Worm (Caenorhabditis elegans) whole organism, L3 larva: ENCODE measurements around the gene ZC443.1.

Experiments
- aly-2 ChIP-seq: fragments of 150-350 bp; optimal IDR thresholded peaks from 2 replicates; lab custom pipeline; 2014; ENCODE audit warnings: missing biosample characterization, missing genetic modification characterization
- ama-1 ChIP-seq: fragments of 150-350 bp; optimal IDR thresholded peaks from 2 replicates; lab custom pipeline; 2018
- ceh-16 ChIP-seq: sonication (generic microtip); optimal IDR thresholded peaks from 2 replicates; lab custom pipeline; 2017; ENCODE audit warnings: missing biosample characterization, missing genetic modification characterization
- ceh-28 ChIP-seq: fragments of 150-350 bp; optimal IDR thresholded peaks from 2 replicates; lab custom pipeline; 2014; ENCODE audit warnings: missing biosample characterization, missing genetic modification reagents, missing genetic modification characterization
- ceh-82 ChIP-seq: fragments of 150-350 bp; optimal IDR thresholded peaks from 2 replicates; lab custom pipeline; 2014; ENCODE audit warnings: missing biosample characterization, missing genetic modification characterization
- ceh-9 ChIP-seq: sonication (generic microtip); optimal IDR thresholded peaks from 2 replicates; lab custom pipeline; 2018; ENCODE audit warnings: missing biosample characterization, missing genetic modification characterization
- egl-27 ChIP-seq: sonication (generic microtip); optimal IDR thresholded peaks from 4 replicates; lab custom pipeline; 2017; ENCODE audit warnings: missing biosample characterization, missing genetic modification reagents, missing genetic modification characterization
- egl-5 ChIP-seq: fragments of 150-350 bp; optimal IDR thresholded peaks from 2 replicates; lab custom pipeline; 2017; ENCODE audit warnings: missing biosample characterization, missing genetic modification reagents, missing genetic modification characterization, inconsistent platforms
- elt-1 ChIP-seq: fragments of 150-350 bp; optimal IDR thresholded peaks from 2 replicates; lab custom pipeline; 2014; ENCODE audit warnings: missing biosample characterization, missing genetic modification characterization
- elt-2 ChIP-seq: sonication (generic microtip); optimal IDR thresholded peaks from 2 replicates; lab custom pipeline; 2016; ENCODE audit warnings: missing genetic modification reagents, mild to moderate bottlenecking, missing genetic modification characterization, missing compliant biosample characterization
- eor-1 ChIP-seq, 2 experiments: fragments of 150-350 bp; optimal IDR thresholded peaks; 2 replicates each; lab custom pipeline; 2014 to 2018; ENCODE audit warnings: missing biosample characterization in 2 of 2, missing genetic modification characterization in 2 of 2
- fkh-10 ChIP-seq: sonication (generic microtip); optimal IDR thresholded peaks from 2 replicates; lab custom pipeline; 2017; ENCODE audit warnings: missing biosample characterization, missing genetic modification reagents, missing genetic modification characterization
- fkh-2 ChIP-seq: fragments of 150-350 bp; optimal IDR thresholded peaks from 2 replicates; lab custom pipeline; 2014; ENCODE audit warnings: missing biosample characterization, missing genetic modification reagents, missing genetic modification characterization
- fos-1 ChIP-seq: fragments of 150-350 bp; optimal IDR thresholded peaks from 2 replicates; lab custom pipeline; 2014; ENCODE audit warnings: missing biosample characterization, missing genetic modification characterization
- hmg-11 ChIP-seq: sonication (generic microtip); optimal IDR thresholded peaks from 2 replicates; lab custom pipeline; 2016; ENCODE audit warnings: missing genetic modification characterization, missing compliant biosample characterization
- jun-1 ChIP-seq: fragments of 150-350 bp; optimal IDR thresholded peaks from 2 replicates; lab custom pipeline; 2014; ENCODE audit warnings: missing biosample characterization, missing genetic modification reagents, missing genetic modification characterization
- lin-15B ChIP-seq: fragments of 150-350 bp; optimal IDR thresholded peaks from 2 replicates; lab custom pipeline; 2014; ENCODE audit warnings: missing biosample characterization, missing genetic modification characterization
- lin-39 ChIP-seq: fragments of 150-350 bp; optimal IDR thresholded peaks from 2 replicates; lab custom pipeline; 2018; ENCODE audit warnings: missing biosample characterization, missing genetic modification reagents, missing genetic modification characterization
- lsy-12 ChIP-seq: sonication (generic microtip); optimal IDR thresholded peaks from 2 replicates; lab custom pipeline; 2016; ENCODE audit warnings: mild to moderate bottlenecking, missing genetic modification characterization, missing compliant biosample characterization
- mdl-1 ChIP-seq: fragments of 150-350 bp; optimal IDR thresholded peaks from 2 replicates; lab custom pipeline; 2014; ENCODE audit warnings: missing biosample characterization, missing genetic modification characterization
- nhr-12 ChIP-seq: fragments of 150-350 bp; optimal IDR thresholded peaks from 2 replicates; lab custom pipeline; 2014; ENCODE audit warnings: missing biosample characterization, missing genetic modification characterization
- nhr-25 ChIP-seq: sonication (generic microtip); optimal IDR thresholded peaks from 2 replicates; lab custom pipeline; 2017; ENCODE audit warnings: missing biosample characterization, missing genetic modification characterization
- nhr-28 ChIP-seq: fragments of 150-350 bp; optimal IDR thresholded peaks from 2 replicates; lab custom pipeline; 2014; ENCODE audit warnings: missing biosample characterization, missing genetic modification characterization
- nhr-67 ChIP-seq: fragments of 150-350 bp; optimal IDR thresholded peaks from 2 replicates; lab custom pipeline; 2014; ENCODE audit warnings: missing biosample characterization, missing genetic modification characterization
- nhr-76 ChIP-seq: fragments of 150-350 bp; sonication (generic microtip); optimal IDR thresholded peaks from 5 replicates; lab custom pipeline; 2014; ENCODE audit warnings: missing biosample characterization, missing genetic modification characterization
- nhr-77 ChIP-seq: fragments of 150-350 bp; optimal IDR thresholded peaks from 2 replicates; lab custom pipeline; 2014; ENCODE audit warnings: missing biosample characterization, missing genetic modification characterization
- pha-4 ChIP-seq: fragments of 150-350 bp; optimal IDR thresholded peaks from 2 replicates; lab custom pipeline; 2014; ENCODE audit warnings: missing biosample characterization, missing genetic modification reagents, missing genetic modification characterization
- pqm-1 ChIP-seq: fragments of 150-350 bp; optimal IDR thresholded peaks from 2 replicates; lab custom pipeline; 2017; ENCODE audit warnings: missing biosample characterization, missing genetic modification characterization, inconsistent platforms
- sea-2 ChIP-seq: fragments of 150-350 bp; sonication (generic microtip); optimal IDR thresholded peaks from 4 replicates; lab custom pipeline; 2014; ENCODE audit warnings: missing biosample characterization, missing genetic modification reagents, missing genetic modification characterization
- skn-1 ChIP-seq: fragments of 150-350 bp; optimal IDR thresholded peaks from 2 replicates; lab custom pipeline; 2014; ENCODE audit warnings: missing biosample characterization, missing genetic modification characterization
- snpc-4 ChIP-seq: fragments of 150-350 bp; optimal IDR thresholded peaks from 2 replicates; lab custom pipeline; 2014; ENCODE audit warnings: missing biosample characterization, missing genetic modification characterization
- unc-39 ChIP-seq: sonication (generic microtip); optimal IDR thresholded peaks from 4 replicates; lab custom pipeline; 2017; ENCODE audit warnings: missing biosample characterization, missing genetic modification characterization
- zag-1 ChIP-seq: fragments of 150-350 bp; optimal IDR thresholded peaks from 2 replicates; lab custom pipeline; 2014; ENCODE audit warnings: missing biosample characterization, missing genetic modification characterization
- ztf-11 ChIP-seq: fragments of 150-350 bp; optimal IDR thresholded peaks from 2 replicates; lab custom pipeline; 2014; ENCODE audit warnings: missing biosample characterization, missing genetic modification characterization

Gene ZC443.1

ce11 chrV:12809876-12810275 is at the start of gene ZC443.1:
TSS of gene ZC443.1 (minus strand) at chrV:12810080.
- TF ChIP-seq nhr-28 (tag; lab: Kevin White, UChicago) (no peak), unc-39 (tag; lab: Kevin White, UChicago) (no peak), eor-1 (tag; optimal IDR thresholded peaks at IDR 0.05; lab: Kevin White, UChicago) (no peak)

ce11 chrV:12859144-12859543 is 49.3 kb upstream of the ZC443.1 start, which contains the start of gene anp-1:
TSS of gene anp-1 (plus strand) at chrV:12859444.
- TF ChIP-seq fkh-10 (GFP tag; lab: Kevin White, UChicago) (no peak), skn-1 (no peak), zag-1 (tag; lab: Kevin White, UChicago) (no peak), ama-1 (no peak), nhr-77 (tag; lab: Kevin White, UChicago) (no peak), pqm-1 (tag; lab: Kevin White, UChicago) (no peak), egl-5 (tag; lab: Kevin White, UChicago) (no peak), ceh-82 (tag; lab: Kevin White, UChicago) (no peak), nhr-28 (tag; lab: Kevin White, UChicago) (no peak), ceh-9 (tag; lab: Kevin White, UChicago) (no peak), nhr-76 (tag; lab: Kevin White, UChicago) (no peak), elt-1 (no peak), nhr-67 (tag; lab: Kevin White, UChicago) (no peak), ceh-16 (no peak), lin-15B (tag; lab: Kevin White, UChicago) (no peak), egl-27 (no peak), pha-4 (tag; lab: Kevin White, UChicago) (no peak), hmg-11 (tag; lab: Kevin White, UChicago) (no peak)

- TF ChIP-seq nhr-25 (tag; lab: Kevin White, UChicago), result no peak
- peak; percentile 7 for TF ChIP-seq elt-2 (tag; lab: Kevin White, UChicago)
- no peak for TF ChIP-seq fkh-2
- TF ChIP-seq fos-1 (tag; lab: Kevin White, UChicago), result no peak
Observed at ce11 chrV:12854766-12855165, 44.9 kb upstream of the ZC443.1 start, which contains the start of gene C44H9.7. TSS of gene C44H9.7 (minus strand) at chrV:12854866.

- TF ChIP-seq jun-1 (tag; lab: Kevin White, UChicago) (peak; percentile 13), elt-2 (tag; lab: Kevin White, UChicago) (peak; percentile 58), ztf-11 (tag; lab: Kevin White, UChicago) (no peak), pqm-1 (tag; lab: Kevin White, UChicago) (peak; percentile 69), snpc-4 (tag; lab: Kevin White, UChicago) (no peak), mdl-1 (tag; lab: Kevin White, UChicago) (no peak)
Observed at ce11 chrV:12852355-12852754, 42.5 kb upstream of the ZC443.1 start.

- TF ChIP-seq ceh-9 (tag; lab: Kevin White, UChicago) (no peak), eor-1 (tag; optimal IDR thresholded peaks at IDR 0.05; lab: Kevin White, UChicago) (no peak), pqm-1 (tag; lab: Kevin White, UChicago) (peak; percentile 66), lsy-12 (tag; lab: Kevin White, UChicago) (no peak), aly-2 (tag; lab: Kevin White, UChicago) (no peak), nhr-77 (tag; lab: Kevin White, UChicago) (no peak), elt-2 (tag; lab: Kevin White, UChicago) (peak; percentile 49), lin-39 (no peak), nhr-28 (tag; lab: Kevin White, UChicago) (no peak), skn-1 (no peak), ceh-16 (no peak), ceh-28 (no peak), egl-27 (no peak), sea-2 (GFP tag; lab: Kevin White, UChicago) (no peak), nhr-12 (no peak)
Observed at ce11 chrV:12849736-12850135, 39.9 kb upstream of the ZC443.1 start, which contains the start of gene C44H9.5. TSS of gene C44H9.5 (minus strand) at chrV:12849864.

ce11 chrV:12845247-12845646 is 35.4 kb upstream of the ZC443.1 start, which contains the start of gene C44H9.6:
TSS of gene C44H9.6 (minus strand) at chrV:12845347.
- TF ChIP-seq nhr-25 (tag; lab: Kevin White, UChicago) (no peak), elt-2 (tag; lab: Kevin White, UChicago) (peak; percentile 35)
